Worm (Caenorhabditis elegans) whole organism, young adult: Measurements from ENCODE around the gene F25B5.3.

Experiments used
- T26A5.8 ChIP-seq: sonication (generic microtip); optimal IDR thresholded peaks from 2 replicates; lab custom pipeline; 2016; ENCODE audit warnings: missing genetic modification characterization, missing compliant biosample characterization
- Y53G8AR.9 ChIP-seq: fragments of 200-800 bp; sonication (Bioruptor generic); conservative IDR thresholded peaks from 2 replicates; pipeline ENCODE4 v1.3.6; 2022; ENCODE audit warnings: missing genetic modification reagents, missing genetic modification characterization, missing compliant biosample characterization
- Y56A3A.18 ChIP-seq: fragments of 200-800 bp; sonication (Bioruptor generic); IDR thresholded peaks from 2 replicates; pipeline ENCODE4 v1.3.6; 2022; ENCODE audit warnings: missing genetic modification reagents, missing genetic modification characterization, missing compliant biosample characterization
- ama-1 ChIP-seq, 3 experiments: fragments of 150-350 bp in 1 of 3; sonication (generic microtip) in 2 of 3; optimal IDR thresholded peaks; 2 replicates each; lab custom pipeline; 2014 to 2018; ENCODE audit warnings: missing biosample characterization in 2 of 3, missing genetic modification characterization in 2 of 3, missing genetic modification reagents in 2 of 3
- aptf-2 ChIP-seq: fragments of 200-800 bp; sonication (Bioruptor generic); conservative IDR thresholded peaks from 2 replicates; pipeline ENCODE4 v1.3.6; 2022; ENCODE audit warnings: missing genetic modification reagents, missing genetic modification characterization, missing compliant biosample characterization
- bed-1 ChIP-seq: fragments of 200-800 bp; sonication (Bioruptor generic); IDR thresholded peaks from 2 replicates; pipeline ENCODE4 v1.3.6; 2022; ENCODE audit warnings: missing genetic modification reagents, missing genetic modification characterization, missing compliant biosample characterization
- cebp-2 ChIP-seq: fragments of 200-800 bp; sonication (Bioruptor generic); IDR thresholded peaks from 2 replicates; pipeline ENCODE4 v1.3.6; 2022; ENCODE audit warnings: missing genetic modification characterization, missing compliant biosample characterization
- ceh-58 ChIP-seq: fragments of 200-800 bp; sonication (Bioruptor generic); IDR thresholded peaks from 2 replicates; pipeline ENCODE4 v1.3.6; 2022; ENCODE audit warnings: missing genetic modification characterization, missing compliant biosample characterization
- snpc-4 ChIP-seq, 5 experiments: fragments of 150-350 bp in 1 of 5; sonication (generic microtip) in 4 of 5; optimal IDR thresholded peaks; 2 replicates each; lab custom pipeline; 2014 to 2018; ENCODE audit warnings: missing genetic modification characterization in 5 of 5, missing biosample characterization in 3 of 5, antibody characterized with exemption in 2 of 5, mild to moderate bottlenecking in 2 of 5, missing compliant biosample characterization in 2 of 5, missing genotype in 2 of 5, moderate library complexity in 2 of 5, missing genetic modification reagents in 1 of 5
- unc-130 ChIP-seq: sonication (generic microtip); optimal IDR thresholded peaks from 2 replicates; lab custom pipeline; 2016; ENCODE audit warnings: missing genetic modification reagents, missing genetic modification characterization, missing compliant biosample characterization
- unc-62 ChIP-seq: fragments of 150-350 bp; optimal IDR thresholded peaks from 2 replicates; lab custom pipeline; 2014; ENCODE audit warnings: missing biosample characterization, missing genetic modification reagents, missing genetic modification characterization
- ztf-3 ChIP-seq: fragments of 200-800 bp; sonication (Bioruptor generic); optimal IDR thresholded peaks from 2 replicates; lab custom pipeline; 2018; ENCODE audit warnings: mild to moderate bottlenecking, missing genetic modification characterization, missing compliant biosample characterization

DNA sequence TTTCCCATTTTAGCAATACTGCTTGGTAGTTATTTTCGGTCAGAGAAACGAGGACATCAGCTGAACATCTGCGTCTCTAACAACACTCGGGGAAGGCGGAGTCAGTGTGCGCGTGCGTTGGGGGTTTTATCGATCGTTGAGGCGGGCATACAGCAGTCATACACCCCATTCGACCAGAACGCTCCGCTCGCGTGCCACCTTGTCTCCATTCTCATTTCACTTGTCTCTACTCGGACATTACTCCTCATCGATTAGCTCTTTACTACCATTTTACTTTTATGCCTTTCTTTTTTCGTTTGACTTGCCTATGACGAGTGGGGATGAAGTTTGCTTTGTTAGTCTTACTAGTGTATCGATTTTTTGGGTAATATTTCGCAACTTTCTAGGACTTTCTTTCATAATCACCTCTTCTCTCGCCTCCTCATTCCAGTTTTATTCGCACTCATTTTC, 8.1 kb upstream of the F25B5.3 start:
- TF ChIP-seq T26A5.8 (tag; lab: Kevin White, UChicago), result no peak
- TF ChIP-seq ceh-58, result peak; percentile 2; the same call in 1 of the 2 replicates
- TF ChIP-seq unc-62 (GFP tag; lab: Kevin White, UChicago), result no peak
- peak; percentile 80 for TF ChIP-seq Y53G8AR.9 (GFP tag; lab: Robert Waterston, UW)
- 0 out of 2 replicates have a peak, but pooled peaks have one; percentile 5 for TF ChIP-seq bed-1 (GFP tag; lab: Robert Waterston, UW)
- TF ChIP-seq ama-1 (optimal IDR thresholded peaks at IDR 0.05; lab: Kevin White, UChicago), result peak; percentile 80
- TF ChIP-seq ama-1 (GFP tag; optimal IDR thresholded peaks at IDR 0.05; lab: Kevin White, UChicago), result peak; percentile 12 to 50
- TF ChIP-seq unc-130, result no peak
- TF ChIP-seq Y56A3A.18, result no peak
- TF ChIP-seq cebp-2 (GFP tag; lab: Robert Waterston, UW), result peak; percentile 22; the same call in 1 of the 2 replicates
- TF ChIP-seq snpc-4 (GFP tag; optimal IDR thresholded peaks at IDR 0.05; lab: Kevin White, UChicago), result no peak
- TF ChIP-seq snpc-4 (tag; optimal IDR thresholded peaks at IDR 0.05; lab: Kevin White, UChicago), result peak in 3 of 4 experiments; percentile 2 to 33 (median 16)
- no peak for TF ChIP-seq aptf-2 (GFP tag; lab: Robert Waterston, UW)
- peak; percentile 1 for TF ChIP-seq ztf-3
